Fruit fly (Drosophila melanogaster): Measurements from ENCODE around the gene Scsalpha1.

Gene Scsalpha1

dm6 chr3L:3786344-3787076 lies 27.5 kb upstream of the Scsalpha1 start (continued):
- TF ChIP-seq CG10366 (GFP tag; IDR thresholded peaks at IDR 0.05) (peak; percentile 57), sqz (GFP tag; optimal IDR thresholded peaks at IDR 0.05) (no peak), CG7556 (GFP tag; optimal IDR thresholded peaks at IDR 0.05) (peak; percentile 41), H15 (GFP tag; IDR thresholded peaks at IDR 0.05) (0 out of 3 replicates have a peak, but pooled peaks have one; percentile 19), Sry-δ (GFP tag; optimal IDR thresholded peaks at IDR 0.05) (no peak), pita (GFP tag; optimal IDR thresholded peaks at IDR 0.05) (no peak), Aef1 (GFP tag; IDR thresholded peaks at IDR 0.05) (peak; percentile 33; the same call in 1 of the 3 replicates), CG1792 (GFP tag; optimal IDR thresholded peaks at IDR 0.05) (no peak), CG15514 (GFP tag; optimal IDR thresholded peaks at IDR 0.05) (no peak), vvl (GFP tag; IDR thresholded peaks at IDR 0.05) (peak; percentile 54; the same call in 1 of the 2 replicates), lmd (GFP tag; IDR thresholded peaks at IDR 0.05) (peak; percentile 54), CG17328 (GFP tag; IDR thresholded peaks at IDR 0.05) (peak; percentile 48), pan (optimal IDR thresholded peaks at IDR 0.05) (no peak), pan (GFP tag; optimal IDR thresholded peaks at IDR 0.05 in 1 of 2, IDR thresholded peaks at IDR 0.05 in 1 of 2) (peak in 1 of 2 experiments; percentile 58), ATbp (GFP tag; optimal IDR thresholded peaks at IDR 0.05) (peak; percentile 43), CG2120 (GFP tag; optimal IDR thresholded peaks at IDR 0.05) (peak; percentile 30), salm (tag; optimal IDR thresholded peaks at IDR 0.05) (peak; percentile 57), CG9215 (GFP tag; IDR thresholded peaks at IDR 0.05) (peak; percentile 33; the same call in 1 of the 2 replicates), CG7928 (GFP tag; optimal IDR thresholded peaks at IDR 0.05) (no peak), CG4730 (GFP tag; IDR thresholded peaks at IDR 0.05) (peak; percentile 52), lilli (GFP tag; optimal IDR thresholded peaks at IDR 0.05) (peak; percentile 5), CG14441 (GFP tag; IDR thresholded peaks at IDR 0.05) (peak; percentile 48; the same call in 1 of the 2 replicates), al (GFP tag; IDR thresholded peaks at IDR 0.05) (peak; percentile 49; the same call in 1 of the 2 replicates), CG34422 (GFP tag; IDR thresholded peaks at IDR 0.05) (0 out of 3 replicates have a peak, but pooled peaks have one; percentile 45), NC2β (GFP tag; optimal IDR thresholded peaks at IDR 0.05) (no peak), Oli (tag; optimal IDR thresholded peaks at IDR 0.05) (peak; percentile 65), row (GFP tag; IDR thresholded peaks at IDR 0.05) (peak; percentile 77), fd3F (GFP tag; optimal IDR thresholded peaks at IDR 0.05) (peak; percentile 19), prd (optimal IDR thresholded peaks at IDR 0.05) (no peak), prd (GFP tag; IDR thresholded peaks at IDR 0.05) (peak; percentile 61; the same call in 2 of the 3 replicates), slbo (GFP tag; IDR thresholded peaks at IDR 0.05) (peak; percentile 76), CG11504 (tag; optimal IDR thresholded peaks at IDR 0.05) (peak; percentile 68), tgo (GFP tag; IDR thresholded peaks at IDR 0.05) (peak; percentile 58), Dip3 (GFP tag; optimal IDR thresholded peaks at IDR 0.05) (no peak), CG15479 (GFP tag; optimal IDR thresholded peaks at IDR 0.05) (peak; percentile 17), sug (tag; optimal IDR thresholded peaks at IDR 0.05) (peak; percentile 13), CG8924 (tag; optimal IDR thresholded peaks at IDR 0.05) (peak; percentile 25), CG8388 (GFP tag; optimal IDR thresholded peaks at IDR 0.05) (peak; percentile 71), CG9437 (GFP tag; optimal IDR thresholded peaks at IDR 0.05) (peak; percentile 48), eve (GFP tag; optimal IDR thresholded peaks at IDR 0.05) (peak in 1 of 2 experiments; percentile 66), CG18262 (tag; optimal IDR thresholded peaks at IDR 0.05) (peak; percentile 48), CG13424 (tag; optimal IDR thresholded peaks at IDR 0.05) (peak; percentile 67), CG12155 (GFP tag; optimal IDR thresholded peaks at IDR 0.05) (peak; percentile 49), tap (tag; optimal IDR thresholded peaks at IDR 0.05) (peak; percentile 59), CG12299 (tag; optimal IDR thresholded peaks at IDR 0.05) (no peak), zen2 (GFP tag; IDR thresholded peaks at IDR 0.05; ENCODE audit: partially characterized antibody) (no peak), CG2712 (tag; optimal IDR thresholded peaks at IDR 0.05) (peak; percentile 73), sens (GFP tag) (peak; percentile 74), Eip74EF (GFP tag; optimal IDR thresholded peaks at IDR 0.05) (peak in 1 of 2 experiments; percentile 2), unpg (GFP tag; optimal IDR thresholded peaks at IDR 0.05) (peak; percentile 74)

All from whole organism, embryonic.